Fruit fly (Drosophila melanogaster): ENCODE results near the gene Ugt37E1.

dm6 chr2L:16787548-16787947 is 8.8 kb upstream of the Ugt37E1 start:
- TF ChIP-seq wdn (GFP tag; IDR thresholded peaks at IDR 0.05) (no peak), CG5180 (GFP tag; optimal IDR thresholded peaks at IDR 0.05) (no peak), CG2889 (GFP tag; IDR thresholded peaks at IDR 0.05) (no peak), CG18262 (tag; optimal IDR thresholded peaks at IDR 0.05) (no peak), CG7963 (GFP tag; IDR thresholded peaks at IDR 0.05; ENCODE audit: partially characterized antibody) (no peak)

Measured in whole organism, embryonic.